Worm (Caenorhabditis elegans): Measurements from ENCODE around the gene pqn-35.
A peak's percentile ranks its signal among the peaks of the same experiment; 100 is the strongest.

The pqn-35 gene

DNA sequence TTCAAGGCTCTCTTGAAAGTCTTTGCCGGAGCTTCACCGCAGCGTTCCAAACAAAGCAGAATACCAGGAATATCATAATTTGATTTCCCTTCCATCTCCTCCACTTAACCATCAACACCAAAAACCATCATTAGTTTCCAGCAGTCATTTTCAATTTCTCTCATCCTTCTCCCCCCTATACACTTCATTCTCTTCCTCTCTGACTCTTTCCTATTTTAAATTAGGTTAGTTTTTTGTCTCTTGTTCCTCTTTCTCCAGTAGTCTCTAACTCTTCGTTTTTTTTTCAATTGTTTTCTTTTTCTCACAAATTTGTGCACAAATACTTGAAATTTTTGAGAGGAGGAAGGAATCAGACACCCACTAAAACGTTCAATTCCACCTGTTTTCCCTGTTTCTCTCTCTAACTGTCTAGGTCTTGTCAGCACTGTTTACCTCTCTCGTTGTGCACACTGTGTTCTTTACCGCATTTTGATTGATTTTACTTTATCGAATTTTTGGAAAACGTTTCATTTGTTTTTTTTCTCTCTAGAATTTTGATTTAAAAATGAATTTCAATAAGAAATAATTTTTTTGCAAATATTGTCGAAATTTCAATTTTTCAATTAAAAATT, 6.0 kb upstream of the pqn-35 start:
- no peak for TF ChIP-seq C17E4.6 (GFP tag; IDR thresholded peaks at IDR 0.05)
- TF ChIP-seq tbx-9 (tag; optimal IDR thresholded peaks at IDR 0.05; ENCODE audit: borderline replicate concordance), result no peak
- peak; percentile 50 for TF ChIP-seq nhr-80 (tag; optimal IDR thresholded peaks at IDR 0.05)
- peak; percentile 31 for TF ChIP-seq ceh-27 (GFP tag; optimal IDR thresholded peaks at IDR 0.05)

DNA sequence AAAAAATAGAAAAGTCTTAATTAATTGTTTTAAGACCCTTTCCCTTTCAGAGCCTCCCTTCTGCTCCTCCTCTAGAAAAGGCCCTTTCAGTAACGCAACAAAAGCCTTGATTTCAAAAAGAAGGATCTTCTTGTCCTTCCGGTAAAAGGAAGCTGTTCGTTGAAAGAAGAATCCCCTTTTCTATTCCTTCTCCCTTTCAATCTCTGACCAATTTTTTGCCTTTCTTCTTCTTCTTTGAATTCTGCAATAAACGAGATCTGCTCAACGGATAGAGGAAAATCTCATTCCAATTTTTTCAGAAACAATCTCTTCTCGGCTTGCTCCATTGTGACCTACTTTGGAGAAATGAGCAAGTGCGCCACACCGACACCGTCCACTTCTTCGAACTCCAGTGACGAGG, 4.7 kb upstream of the pqn-35 start, which contains the start of gene F35D11.3:
TSS of gene F35D11.3 (plus strand) at position 300 of the 400 bp plus-strand sequence.
- TF ChIP-seq lir-1 (GFP tag; conservative IDR thresholded peaks at IDR 0.05) (no peak), nhr-80 (tag; optimal IDR thresholded peaks at IDR 0.05) (no peak), rec-8 (tag; optimal IDR thresholded peaks at IDR 0.05) (no peak), lsy-27 (tag; optimal IDR thresholded peaks at IDR 0.05; ENCODE audit: borderline replicate concordance, insufficient read depth) (no peak), pha-4 (tag; optimal IDR thresholded peaks at IDR 0.05) (no peak), B0035.1 (tag; optimal IDR thresholded peaks at IDR 0.05) (no peak), somi-1 (GFP tag; optimal IDR thresholded peaks at IDR 0.05) (no peak), C06A6.2 (GFP tag; conservative IDR thresholded peaks at IDR 0.05) (no peak), C17E4.6 (GFP tag; IDR thresholded peaks at IDR 0.05) (no peak), ceh-79 (tag; optimal IDR thresholded peaks at IDR 0.05) (no peak), F57C9.4 (tag; optimal IDR thresholded peaks at IDR 0.05) (no peak), lag-1 (GFP tag; IDR thresholded peaks at IDR 0.05) (no peak)

DNA sequence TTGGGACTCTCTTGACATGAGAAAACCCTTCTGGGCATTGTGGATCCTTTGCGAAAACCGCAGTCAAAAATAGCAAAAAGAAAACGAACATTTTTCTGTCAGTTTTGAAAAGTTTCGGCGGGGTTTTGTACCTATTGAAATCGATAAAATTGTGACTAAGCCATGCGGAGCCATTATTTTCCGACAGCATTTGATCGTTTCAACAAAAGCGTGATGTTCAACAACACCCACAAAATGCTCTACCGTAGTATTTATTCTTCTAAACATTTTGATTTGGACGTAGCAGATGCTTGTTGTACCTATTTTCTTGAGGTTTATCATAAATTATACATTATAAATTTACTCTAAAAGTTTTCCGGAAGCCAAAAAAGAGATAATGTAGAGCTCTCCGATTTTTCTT, 3.6 kb downstream of the pqn-35 start, which contains the start of gene clec-136:
TSS of gene clec-136 (minus strand) at position 101 of the 400 bp plus-strand sequence.
- TF ChIP-seq ztf-26 (tag; optimal IDR thresholded peaks at IDR 0.05) (no peak), Y56A3A.18 (GFP tag; IDR thresholded peaks at IDR 0.05) (no peak), ztf-25 (GFP tag; IDR thresholded peaks at IDR 0.05) (no peak), dox-1 (GFP tag; IDR thresholded peaks at IDR 0.05) (no peak), mes-4 (tag; optimal IDR thresholded peaks at IDR 0.05) (no peak), Y53G8AR.9 (GFP tag; conservative IDR thresholded peaks at IDR 0.05) (no peak), rec-8 (tag; optimal IDR thresholded peaks at IDR 0.05) (no peak), cebp-2 (GFP tag; IDR thresholded peaks at IDR 0.05) (no peak), lsl-1 (GFP tag; optimal IDR thresholded peaks at IDR 0.05) (no peak), let-607 (tag; optimal IDR thresholded peaks at IDR 0.05) (no peak), unc-62 (GFP tag; optimal IDR thresholded peaks at IDR 0.05) (no peak)

DNA sequence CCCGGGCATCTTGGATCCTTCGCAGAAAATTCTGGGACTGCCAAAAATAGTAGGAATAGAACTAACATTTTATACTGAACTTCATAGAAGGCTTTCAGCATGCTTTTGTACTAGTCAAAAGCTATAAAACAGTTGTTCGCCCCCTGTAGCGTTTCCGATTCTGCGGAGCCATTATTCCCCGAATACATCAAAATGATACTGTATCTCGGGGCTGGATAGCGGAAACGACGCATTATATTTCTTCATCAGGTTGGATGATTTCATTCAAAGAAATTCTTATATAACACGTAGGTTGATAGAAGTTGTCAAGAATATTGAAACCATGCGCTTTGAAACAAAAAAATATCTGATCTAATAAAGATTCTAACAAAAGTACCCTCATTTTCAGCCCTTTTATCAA, 5.2 kb downstream of the pqn-35 start, which contains the start of gene clec-137:
TSS of gene clec-137 (minus strand) at position 101 of the 400 bp plus-strand sequence.
- TF ChIP-seq Y53F4B.3 (GFP tag; IDR thresholded peaks at IDR 0.05) (no peak), F39B2.1 (GFP tag; IDR thresholded peaks at IDR 0.05) (no peak), zfh-2 (GFP tag; conservative IDR thresholded peaks at IDR 0.05) (no peak), lin-54 (GFP tag; optimal IDR thresholded peaks at IDR 0.05) (no peak), tbx-9 (tag; optimal IDR thresholded peaks at IDR 0.05; ENCODE audit: borderline replicate concordance) (no peak), mel-28 (tag; optimal IDR thresholded peaks at IDR 0.05; ENCODE audit: borderline replicate concordance) (no peak), nfya-2 (GFP tag; IDR thresholded peaks at IDR 0.05) (no peak), B0035.1 (tag; optimal IDR thresholded peaks at IDR 0.05) (no peak), Y56A3A.18 (GFP tag; IDR thresholded peaks at IDR 0.05) (no peak), B0336.3 (GFP tag; IDR thresholded peaks at IDR 0.05) (no peak), egl-44 (GFP tag; IDR thresholded peaks at IDR 0.05) (no peak), xnd-1 (tag; optimal IDR thresholded peaks at IDR 0.05) (no peak), dpff-1 (tag; optimal IDR thresholded peaks at IDR 0.05) (no peak), T07F8.4 (tag; optimal IDR thresholded peaks at IDR 0.05) (no peak), snpc-4 (GFP tag; optimal IDR thresholded peaks at IDR 0.05) (no peak), snpc-4 (tag; optimal IDR thresholded peaks at IDR 0.05) (no peak), gei-17 (GFP tag; optimal IDR thresholded peaks at IDR 0.05) (no peak), Y67H2A.10 (GFP tag; conservative IDR thresholded peaks at IDR 0.05) (no peak)

All from whole organism, young adult.